Worm (Caenorhabditis elegans) whole organism, young adult: ENCODE results near the gene seip-1.

Source experiments
- C06A6.2 ChIP-seq: fragments of 200-800 bp; sonication (Bioruptor generic); conservative IDR thresholded peaks from 2 replicates; pipeline ENCODE4 v1.3.6; 2022; ENCODE audit warnings: missing genetic modification characterization, missing compliant biosample characterization
- F10E7.11 ChIP-seq: sonication (generic microtip); optimal IDR thresholded peaks from 2 replicates; lab custom pipeline; 2017; ENCODE audit warnings: mild to moderate bottlenecking, missing genetic modification characterization, moderate library complexity, missing compliant biosample characterization
- F39B2.1 ChIP-seq: fragments of 200-800 bp; sonication (Bioruptor generic); IDR thresholded peaks from 2 replicates; pipeline ENCODE4 v1.3.6; 2022; ENCODE audit warnings: missing genetic modification reagents, missing genetic modification characterization, missing compliant biosample characterization
- F49E8.2 ChIP-seq: sonication (generic microtip); optimal IDR thresholded peaks from 3 replicates; lab custom pipeline; 2017; ENCODE audit warnings: missing genetic modification characterization, mild to moderate bottlenecking, missing compliant biosample characterization, antibody characterized with exemption, moderate library complexity; ENCODE audit not compliant: insufficient read depth
- F52B5.7 ChIP-seq: sonication (generic microtip); optimal IDR thresholded peaks from 2 replicates; lab custom pipeline; 2016; ENCODE audit warnings: mild to moderate bottlenecking, missing genetic modification characterization, missing compliant biosample characterization
- Y53G8AR.9 ChIP-seq: fragments of 200-800 bp; sonication (Bioruptor generic); conservative IDR thresholded peaks from 2 replicates; pipeline ENCODE4 v1.3.6; 2022; ENCODE audit warnings: missing genetic modification reagents, missing genetic modification characterization, missing compliant biosample characterization
- Y56A3A.18 ChIP-seq: fragments of 200-800 bp; sonication (Bioruptor generic); IDR thresholded peaks from 2 replicates; pipeline ENCODE4 v1.3.6; 2022; ENCODE audit warnings: missing genetic modification reagents, missing genetic modification characterization, missing compliant biosample characterization
- Y79H2A.3 ChIP-seq: fragments of 200-800 bp; sonication (Bioruptor generic); conservative IDR thresholded peaks from 2 replicates; pipeline ENCODE4 v1.3.6; 2022; ENCODE audit warnings: missing genetic modification reagents, missing genetic modification characterization, missing compliant biosample characterization
- ZK185.1 ChIP-seq: sonication (generic microtip); optimal IDR thresholded peaks from 2 replicates; lab custom pipeline; 2016; ENCODE audit warnings: mild to moderate bottlenecking, missing genetic modification characterization, missing compliant biosample characterization; ENCODE audit not compliant: poor library complexity, severe bottlenecking
- ama-1 ChIP-seq, 3 experiments: fragments of 150-350 bp in 1 of 3; sonication (generic microtip) in 2 of 3; optimal IDR thresholded peaks; 2 replicates each; lab custom pipeline; 2014 to 2018; ENCODE audit warnings: missing biosample characterization in 2 of 3, missing genetic modification characterization in 2 of 3, missing genetic modification reagents in 2 of 3
- aptf-2 ChIP-seq: fragments of 200-800 bp; sonication (Bioruptor generic); conservative IDR thresholded peaks from 2 replicates; pipeline ENCODE4 v1.3.6; 2022; ENCODE audit warnings: missing genetic modification reagents, missing genetic modification characterization, missing compliant biosample characterization
- athp-1 ChIP-seq: sonication (generic microtip); optimal IDR thresholded peaks from 2 replicates; lab custom pipeline; 2017; ENCODE audit warnings: mild to moderate bottlenecking, missing genetic modification characterization, missing compliant biosample characterization
- attf-6 ChIP-seq: fragments of 200-800 bp; sonication (Bioruptor generic); IDR thresholded peaks from 2 replicates; pipeline ENCODE4 v1.3.6; 2022; ENCODE audit warnings: missing genetic modification reagents, missing genetic modification characterization, missing compliant biosample characterization
- cebp-1 ChIP-seq, 2 experiments: fragments of 200-800 bp in 1 of 2; sonication (Bioruptor generic) in 1 of 2; sonication (generic microtip) in 1 of 2; IDR thresholded peaks in 1 of 2; optimal IDR thresholded peaks in 1 of 2; 2 replicates each; pipeline versions ENCODE4 v1.3.6 to Lab custom; 2017 to 2022; ENCODE audit warnings: missing compliant biosample characterization in 2 of 2, missing genetic modification characterization in 2 of 2, mild to moderate bottlenecking in 1 of 2, missing genetic modification reagents in 1 of 2, moderate library complexity in 1 of 2
- ceh-27 ChIP-seq: fragments of 200-800 bp; sonication (Bioruptor generic); optimal IDR thresholded peaks from 2 replicates; lab custom pipeline; 2018; ENCODE audit warnings: mild to moderate bottlenecking, missing genetic modification characterization, moderate library complexity, missing compliant biosample characterization
- ceh-79 ChIP-seq: sonication (generic microtip); optimal IDR thresholded peaks from 2 replicates; lab custom pipeline; 2017; ENCODE audit warnings: mild to moderate bottlenecking, missing genetic modification characterization, missing compliant biosample characterization
- egrh-3 ChIP-seq: fragments of 200-800 bp; sonication (Bioruptor generic); IDR thresholded peaks from 2 replicates; pipeline ENCODE4 v1.3.6; 2022; ENCODE audit warnings: missing genetic modification reagents, missing genetic modification characterization, missing compliant biosample characterization
- hmg-1.2 ChIP-seq: fragments of 200-800 bp; sonication (Bioruptor generic); IDR thresholded peaks from 2 replicates; pipeline ENCODE4 v1.3.6; 2022; ENCODE audit warnings: missing genetic modification reagents, missing genetic modification characterization, missing compliant biosample characterization
- lin-40 ChIP-seq: sonication (generic microtip); optimal IDR thresholded peaks from 2 replicates; lab custom pipeline; 2016; ENCODE audit warnings: missing genetic modification characterization, mild to moderate bottlenecking, missing compliant biosample characterization, missing genotype, missing genetic modification reagents
- lin-54 ChIP-seq: fragments of 200-800 bp; sonication (Bioruptor generic); optimal IDR thresholded peaks from 2 replicates; lab custom pipeline; 2018; ENCODE audit warnings: mild to moderate bottlenecking, missing genetic modification characterization, missing compliant biosample characterization
- lir-1 ChIP-seq: fragments of 200-800 bp; sonication (Bioruptor generic); conservative IDR thresholded peaks from 2 replicates; pipeline ENCODE4 v1.3.6; 2022; ENCODE audit warnings: missing genetic modification reagents, missing genetic modification characterization, missing compliant biosample characterization
- madf-10 ChIP-seq: sonication (generic microtip); optimal IDR thresholded peaks from 2 replicates; lab custom pipeline; 2016; ENCODE audit warnings: mild to moderate bottlenecking, missing genetic modification characterization, missing compliant biosample characterization
- mcd-1 ChIP-seq: fragments of 200-800 bp; sonication (Bioruptor generic); IDR thresholded peaks from 2 replicates; pipeline ENCODE4 v1.3.6; 2022; ENCODE audit warnings: missing genetic modification reagents, missing genetic modification characterization, missing compliant biosample characterization
- mel-28 ChIP-seq: sonication (generic microtip); optimal IDR thresholded peaks from 2 replicates; lab custom pipeline; 2016; ENCODE audit warnings: borderline replicate concordance, mild to moderate bottlenecking, missing genetic modification characterization, missing compliant biosample characterization
- mes-4 ChIP-seq: sonication (generic microtip); optimal IDR thresholded peaks from 2 replicates; lab custom pipeline; 2016; ENCODE audit warnings: missing genotype, missing genetic modification characterization, missing compliant biosample characterization
- pbrm-1 ChIP-seq: fragments of 200-800 bp; sonication (Bioruptor generic); IDR thresholded peaks from 2 replicates; pipeline ENCODE4 v1.3.6; 2022; ENCODE audit warnings: missing genetic modification reagents, missing genetic modification characterization, missing compliant biosample characterization
- pha-4 ChIP-seq: fragments of 150-350 bp; sonication (generic microtip); optimal IDR thresholded peaks from 2 replicates; lab custom pipeline; 2014; ENCODE audit warnings: missing biosample characterization, missing genetic modification reagents, missing genetic modification characterization
- rcor-1 ChIP-seq: fragments of 200-800 bp; sonication (Bioruptor generic); IDR thresholded peaks from 2 replicates; pipeline ENCODE4 v1.3.6; 2022; ENCODE audit warnings: missing genetic modification reagents, missing genetic modification characterization, missing compliant biosample characterization
- rec-8 ChIP-seq, 2 experiments: sonication (generic microtip); optimal IDR thresholded peaks; 2 replicates each; lab custom pipeline; 2016; ENCODE audit warnings: mild to moderate bottlenecking in 2 of 2, missing genetic modification characterization in 2 of 2, missing genetic modification reagents in 2 of 2, missing genotype in 2 of 2, missing biosample characterization in 1 of 2, missing compliant biosample characterization in 1 of 2, moderate library complexity in 1 of 2
- snpc-1.1 ChIP-seq: sonication (generic microtip); optimal IDR thresholded peaks from 2 replicates; lab custom pipeline; 2017; ENCODE audit warnings: missing genetic modification characterization, mild to moderate bottlenecking, missing compliant biosample characterization, antibody characterized with exemption, moderate library complexity, missing genotype, missing genetic modification reagents; ENCODE audit not compliant: insufficient read depth
- snpc-1.3 ChIP-seq: sonication (generic microtip); optimal IDR thresholded peaks from 2 replicates; lab custom pipeline; 2017; ENCODE audit warnings: missing genetic modification characterization, mild to moderate bottlenecking, missing compliant biosample characterization, antibody characterized with exemption, moderate library complexity, missing genotype, missing genetic modification reagents; ENCODE audit not compliant: insufficient read depth
- zfh-2 ChIP-seq: fragments of 200-800 bp; sonication (Bioruptor generic); conservative IDR thresholded peaks from 2 replicates; pipeline ENCODE4 v1.3.6; 2022; ENCODE audit warnings: missing genetic modification reagents, missing genetic modification characterization, missing compliant biosample characterization

seip-1 gene

DNA sequence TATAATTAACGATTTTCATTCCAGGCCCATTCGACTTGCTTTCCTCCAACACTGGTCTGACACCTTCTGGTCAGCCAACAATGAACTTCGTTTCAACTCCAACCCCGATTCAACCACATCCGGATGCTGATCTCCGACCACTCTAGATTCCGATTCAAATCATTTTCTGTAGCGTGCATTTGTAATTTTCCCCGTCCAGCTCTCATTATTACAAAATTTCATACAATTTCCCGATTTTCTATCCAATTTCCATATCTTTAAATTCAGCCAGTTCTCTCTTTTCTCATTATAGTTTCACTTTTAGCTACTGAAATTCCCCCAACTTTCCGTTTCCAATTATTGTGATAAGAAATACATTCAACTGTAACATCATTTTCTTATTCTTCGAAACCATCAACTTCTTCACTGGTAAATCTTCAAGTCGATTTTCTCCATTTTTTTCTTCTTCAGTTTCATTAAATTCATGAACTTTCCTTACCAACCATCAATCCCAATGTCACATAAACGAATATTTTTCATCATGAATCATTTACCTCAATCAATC is 37.4 kb downstream of the seip-1 start (continued):
- no peak for TF ChIP-seq F39B2.1
- no peak for TF ChIP-seq F49E8.2
- TF ChIP-seq snpc-1.1 = peak; percentile 36
- no peak for TF ChIP-seq ZK185.1 (tag; lab: Kevin White, UChicago)
- TF ChIP-seq ceh-27 (GFP tag; lab: Kevin White, UChicago) = no peak
- peak; percentile 40; the same call in 1 of the 2 replicates for TF ChIP-seq pbrm-1 (GFP tag; lab: Robert Waterston, UW)
- TF ChIP-seq mcd-1 (GFP tag; lab: Robert Waterston, UW) = peak; percentile 4; the same call in 1 of the 2 replicates
- TF ChIP-seq Y56A3A.18 (GFP tag; lab: Robert Waterston, UW) = no peak
- TF ChIP-seq C06A6.2 (GFP tag; lab: Robert Waterston, UW) = no peak
- peak; percentile 63 for TF ChIP-seq F10E7.11 (tag; lab: Kevin White, UChicago)
- TF ChIP-seq hmg-1.2 (GFP tag; lab: Robert Waterston, UW) = no peak; the same call in 1 of the 2 replicates
- peak; percentile 22 for TF ChIP-seq lin-54
- no peak for TF ChIP-seq egrh-3 (GFP tag; lab: Robert Waterston, UW)
- TF ChIP-seq ama-1 (optimal IDR thresholded peaks at IDR 0.05; lab: Kevin White, UChicago) = no peak
- TF ChIP-seq ama-1 (GFP tag; optimal IDR thresholded peaks at IDR 0.05; lab: Kevin White, UChicago) = peak in 1 of 2 experiments; percentile 44

DNA sequence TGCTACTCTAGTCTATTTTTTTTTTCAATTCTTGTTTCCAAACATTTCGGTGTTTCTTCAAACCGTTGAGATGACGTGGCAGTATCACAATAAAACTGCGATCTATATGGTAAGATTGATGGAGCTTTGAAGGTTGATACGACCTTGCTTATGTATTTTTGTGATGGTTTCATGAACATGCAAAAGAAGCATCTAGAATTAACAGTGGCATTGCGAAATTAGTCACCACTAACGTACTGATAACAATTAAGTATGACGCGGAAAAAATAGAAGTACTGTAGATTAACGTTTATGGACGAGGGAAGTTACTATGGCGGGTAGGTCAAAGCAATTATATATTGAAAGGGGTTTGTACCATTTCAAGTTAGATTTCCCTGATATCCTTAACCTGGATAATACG is 40.6 kb downstream of the seip-1 start:
- TF ChIP-seq cebp-1 (GFP tag; IDR thresholded peaks at IDR 0.05; lab: Robert Waterston, UW) (peak; percentile 72; the same call in 1 of the 2 replicates), cebp-1 (tag; optimal IDR thresholded peaks at IDR 0.05; lab: Kevin White, UChicago) (peak; percentile 86), attf-6 (GFP tag; lab: Robert Waterston, UW) (no peak), mes-4 (tag; lab: Kevin White, UChicago) (no peak), mel-28 (tag; lab: Kevin White, UChicago) (no peak), F52B5.7 (tag; lab: Kevin White, UChicago) (no peak), snpc-1.3 (tag; lab: Kevin White, UChicago) (no peak)

DNA sequence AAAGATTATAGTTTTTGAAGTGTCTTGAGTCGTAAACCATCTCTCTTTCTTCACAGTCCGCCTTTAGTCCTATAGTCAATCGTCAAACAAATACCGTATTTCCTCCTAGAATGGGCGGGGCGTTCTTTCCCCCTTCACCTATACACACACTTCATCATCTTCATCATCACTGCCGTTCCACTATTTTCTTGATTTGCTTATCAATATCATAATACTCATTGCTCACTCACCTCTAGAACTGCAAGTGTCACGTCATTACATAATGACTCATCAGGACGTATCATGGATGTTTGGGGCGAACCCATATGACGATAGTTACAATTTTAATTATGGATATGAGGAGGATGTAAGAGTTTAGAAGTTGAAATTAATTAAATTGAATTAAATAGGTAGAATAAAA is 42.4 kb downstream of the seip-1 start:
- TF ChIP-seq Y53G8AR.9 (no peak), pha-4 (tag; lab: Kevin White, UChicago) (no peak), lin-54 (no peak), F39B2.1 (no peak), rcor-1 (no peak), athp-1 (tag; lab: Kevin White, UChicago) (no peak), rec-8 (tag; optimal IDR thresholded peaks at IDR 0.05; lab: Kevin White, UChicago) (no peak), Y79H2A.3 (no peak), lir-1 (GFP tag; lab: Robert Waterston, UW) (no peak), madf-10 (tag; lab: Kevin White, UChicago) (no peak), aptf-2 (GFP tag; lab: Robert Waterston, UW) (no peak), lin-40 (tag; lab: Kevin White, UChicago) (no peak), mel-28 (tag; lab: Kevin White, UChicago) (no peak)
- TF ChIP-seq, all 124 proteins: peak for 0

DNA sequence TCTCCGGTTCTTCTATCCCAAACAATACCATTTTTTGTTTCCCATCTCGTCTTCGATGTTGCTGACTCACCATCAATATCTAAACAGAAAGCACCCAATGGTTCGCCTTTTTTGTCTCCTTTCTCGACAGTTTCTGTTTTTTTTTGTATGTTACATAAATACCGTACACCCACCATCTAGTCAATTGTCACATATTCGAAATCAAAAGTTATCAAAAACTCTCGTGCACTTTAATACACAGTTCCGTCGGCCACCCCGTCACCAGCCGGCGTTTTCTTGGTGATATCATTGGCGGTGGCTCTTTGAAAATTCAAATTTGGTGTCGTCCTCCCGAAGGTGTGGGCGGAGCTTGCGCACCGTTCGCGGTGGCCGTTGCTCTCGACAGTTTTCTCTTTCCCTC is 45.1 kb downstream of the seip-1 start:
- TF ChIP-seq ceh-79 (tag; lab: Kevin White, UChicago) (no peak), zfh-2 (GFP tag; lab: Robert Waterston, UW) (peak; percentile 63; the same call in 1 of the 2 replicates)
